Fruit fly (Drosophila melanogaster): ENCODE data around the gene CG7083.
A peak's percentile ranks its signal among the peaks of the same experiment; 100 is the strongest.

Gene CG7083

DNA sequence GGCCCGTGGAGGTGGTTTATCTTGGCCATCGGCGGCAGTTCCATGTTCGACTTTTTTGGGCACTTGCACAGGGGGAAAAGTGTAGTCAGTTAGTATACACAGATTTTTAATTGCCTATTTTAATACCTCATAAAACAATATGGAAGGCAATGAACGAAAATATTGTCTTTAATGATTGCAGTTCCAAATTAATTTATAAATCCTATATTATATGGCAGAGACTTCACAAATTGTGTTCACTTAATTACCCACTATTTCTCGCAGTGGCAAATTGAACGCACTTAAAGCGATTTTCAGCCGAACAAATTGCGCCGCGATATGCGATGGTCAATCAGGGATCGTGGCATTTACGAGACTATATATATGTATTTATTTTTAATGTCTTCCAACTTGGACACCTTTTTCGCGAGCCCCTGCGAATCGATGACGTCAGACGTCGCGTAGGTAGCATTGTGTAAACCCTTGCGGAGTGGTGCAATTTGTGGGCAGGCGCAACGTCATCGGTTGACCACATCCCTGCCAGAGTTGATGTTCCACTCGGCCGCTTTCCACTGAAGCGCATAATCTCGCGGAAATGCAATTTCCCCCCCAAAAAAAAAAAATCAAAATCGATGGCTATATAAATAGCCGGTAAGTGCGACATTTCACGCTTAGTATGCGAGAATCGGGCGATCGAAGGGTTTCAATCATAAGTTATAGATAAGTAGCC is 20.3 kb upstream of the CG7083 start, which contains the start of gene CG13670:
TSS of gene CG13670 (plus strand) at position 659 of the 709 bp plus-strand sequence.
- no peak for TF ChIP-seq Abd-B (GFP tag; optimal IDR thresholded peaks at IDR 0.05)
- TF ChIP-seq dmrt93B (GFP tag; optimal IDR thresholded peaks at IDR 0.05): peak; percentile 8
- TF ChIP-seq h (GFP tag; optimal IDR thresholded peaks at IDR 0.05): peak; percentile 37
- peak; percentile 28 for TF ChIP-seq HLH106 (tag; optimal IDR thresholded peaks at IDR 0.05)
- TF ChIP-seq pan (optimal IDR thresholded peaks at IDR 0.05): no peak

DNA sequence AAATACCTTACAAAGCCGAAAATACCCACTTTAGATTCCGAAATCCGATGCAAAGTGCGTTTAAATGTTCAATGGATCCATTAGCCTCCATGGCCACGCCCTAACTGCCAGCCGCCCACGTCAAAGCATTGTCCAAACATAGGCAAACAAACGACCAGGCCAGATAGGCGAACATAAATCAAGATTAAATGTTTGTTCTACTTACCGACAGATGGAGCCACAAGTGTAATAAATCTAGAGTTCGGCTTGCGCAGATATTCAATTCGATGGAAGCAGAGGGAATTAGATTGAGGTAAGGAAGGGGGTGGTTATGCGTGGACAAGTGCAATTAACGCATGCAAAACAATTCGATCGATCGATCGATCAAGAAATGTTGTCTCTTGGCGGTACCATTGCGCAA is 16.8 kb upstream of the CG7083 start:
- TF ChIP-seq dmrt93B (GFP tag; optimal IDR thresholded peaks at IDR 0.05) (no peak), Dif (GFP tag; optimal IDR thresholded peaks at IDR 0.05; ENCODE audit: partially characterized antibody) (no peak), Mio (GFP tag; optimal IDR thresholded peaks at IDR 0.05) (no peak), Abd-B (GFP tag; optimal IDR thresholded peaks at IDR 0.05) (no peak), HLH106 (tag; optimal IDR thresholded peaks at IDR 0.05) (no peak), Rel (GFP tag; optimal IDR thresholded peaks at IDR 0.05) (no peak), Rel (tag; optimal IDR thresholded peaks at IDR 0.05) (no peak), Vsx2 (GFP tag; optimal IDR thresholded peaks at IDR 0.05; ENCODE audit: partially characterized antibody) (no peak)

DNA sequence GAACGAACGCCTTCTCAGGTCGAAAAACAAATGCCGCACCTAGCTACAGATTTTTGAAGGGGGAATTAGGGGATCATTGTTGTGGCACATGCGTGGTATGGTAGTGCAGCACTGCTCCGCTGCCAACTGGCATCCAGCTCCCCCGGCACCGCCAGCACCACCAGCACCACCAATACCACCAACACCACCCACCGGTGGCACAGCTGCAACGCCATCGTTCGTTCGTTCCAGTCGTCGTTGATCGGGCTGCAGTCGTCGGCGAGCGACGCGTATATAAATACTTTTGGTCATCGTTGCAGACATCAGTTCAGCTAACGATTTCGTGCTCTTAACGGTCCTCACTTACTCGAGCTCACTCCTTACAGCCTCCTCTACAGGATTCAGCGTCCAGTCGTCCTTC is 15.0 kb upstream of the CG7083 start, which contains the start of gene CG34461:
TSS of gene CG34461 (plus strand) at position 301 of the 400 bp plus-strand sequence.
- TF ChIP-seq dsf (GFP tag; optimal IDR thresholded peaks at IDR 0.05; ENCODE audit: borderline replicate concordance) (no peak), psq (GFP tag; optimal IDR thresholded peaks at IDR 0.05) (no peak), Dfd (GFP tag; optimal IDR thresholded peaks at IDR 0.05) (no peak), sage (GFP tag; optimal IDR thresholded peaks at IDR 0.05) (no peak), brk (GFP tag; optimal IDR thresholded peaks at IDR 0.05) (no peak), dmrt93B (GFP tag; optimal IDR thresholded peaks at IDR 0.05) (no peak), dl (GFP tag; optimal IDR thresholded peaks at IDR 0.05; ENCODE audit: insufficient read depth in 1 of 2, partially characterized antibody in 2 of 2) (no peak), CG32264 (GFP tag; optimal IDR thresholded peaks at IDR 0.05) (no peak)

DNA sequence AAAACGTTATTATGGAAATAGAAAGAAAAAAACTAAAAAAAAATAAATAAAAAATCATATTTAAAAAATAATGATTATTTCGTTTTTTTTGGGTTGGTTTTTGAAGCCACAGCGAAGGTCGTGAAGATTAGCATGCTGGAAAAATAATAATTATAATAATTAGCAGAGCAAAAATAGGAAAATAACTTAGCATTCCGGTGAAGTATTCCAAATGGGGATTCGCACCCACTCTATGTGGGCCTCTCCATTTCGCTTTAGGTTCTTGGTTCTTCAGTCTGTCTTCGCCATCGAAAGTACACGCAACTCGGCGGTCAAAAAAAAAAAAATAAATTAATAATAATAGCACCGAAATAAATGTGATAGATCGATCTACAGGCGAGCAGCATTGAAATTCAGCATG is 12.3 kb upstream of the CG7083 start, which contains the start of gene CG34462:
TSS of gene CG34462 (plus strand) at position 301 of the 400 bp plus-strand sequence.
- no peak for TF ChIP-seq Dif (GFP tag; optimal IDR thresholded peaks at IDR 0.05; ENCODE audit: partially characterized antibody)
- TF ChIP-seq CG32264 (GFP tag; optimal IDR thresholded peaks at IDR 0.05): no peak
- TF ChIP-seq usp (GFP tag; optimal IDR thresholded peaks at IDR 0.05): no peak
- TF ChIP-seq woc (GFP tag; optimal IDR thresholded peaks at IDR 0.05): no peak
- TF ChIP-seq Myc (optimal IDR thresholded peaks at IDR 0.05): no peak
- TF ChIP-seq dmrt93B (GFP tag; optimal IDR thresholded peaks at IDR 0.05): no peak
- TF ChIP-seq jim (GFP tag; optimal IDR thresholded peaks at IDR 0.05): no peak
- TF ChIP-seq br (GFP tag; optimal IDR thresholded peaks at IDR 0.05): no peak

DNA sequence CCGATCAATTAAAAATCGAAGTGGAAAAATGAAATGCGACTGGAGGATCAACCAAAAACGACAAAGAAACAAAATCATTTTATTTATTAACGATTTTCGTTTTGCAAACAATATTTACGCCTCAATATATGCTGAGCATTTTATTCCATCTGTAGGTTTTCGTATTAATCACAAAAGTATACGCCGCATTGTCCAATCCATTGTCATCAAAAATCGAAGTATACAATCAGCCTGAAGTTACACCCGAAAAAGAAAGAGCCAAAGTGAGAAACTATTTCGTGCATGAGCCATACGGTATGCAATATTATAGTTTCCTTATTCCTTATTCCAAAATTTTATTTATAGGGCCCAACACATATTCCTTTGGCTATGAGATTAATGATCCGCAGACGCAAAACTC is 11.6 kb upstream of the CG7083 start:
- TF ChIP-seq Dif (GFP tag; optimal IDR thresholded peaks at IDR 0.05; ENCODE audit: partially characterized antibody) (peak; percentile 54), Vsx2 (GFP tag; optimal IDR thresholded peaks at IDR 0.05; ENCODE audit: partially characterized antibody) (peak; percentile 79), Myc (optimal IDR thresholded peaks at IDR 0.05) (peak; percentile 96), N (GFP tag; optimal IDR thresholded peaks at IDR 0.05) (peak; percentile 89), Jra (GFP tag; optimal IDR thresholded peaks at IDR 0.05) (no peak)

DNA sequence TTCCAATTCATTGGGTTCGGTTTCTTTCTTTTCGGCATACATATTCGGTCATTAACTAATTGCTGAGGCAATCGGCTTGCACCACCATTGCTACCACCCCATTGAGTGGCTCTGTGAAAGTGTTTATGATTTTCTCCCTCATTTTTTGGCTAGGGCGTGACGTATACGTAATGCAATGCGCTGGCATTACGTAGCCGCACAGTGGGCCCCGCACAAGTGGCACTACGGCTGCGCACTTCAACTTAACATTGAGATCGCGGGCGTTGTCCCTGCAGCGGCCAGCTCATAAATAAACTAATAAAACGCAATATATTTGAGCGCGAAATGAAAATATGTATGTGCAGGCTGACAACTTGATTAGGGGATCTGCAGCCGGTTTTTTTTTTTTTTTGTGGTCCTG is 9.2 kb upstream of the CG7083 start:
- TF ChIP-seq HLH106 (tag; optimal IDR thresholded peaks at IDR 0.05): no peak
- TF ChIP-seq pan (optimal IDR thresholded peaks at IDR 0.05): no peak
- TF ChIP-seq usp (GFP tag; optimal IDR thresholded peaks at IDR 0.05): no peak
- no peak for TF ChIP-seq Myc (optimal IDR thresholded peaks at IDR 0.05)
- TF ChIP-seq Hr78 (GFP tag; optimal IDR thresholded peaks at IDR 0.05): no peak
- TF ChIP-seq CG32264 (GFP tag; optimal IDR thresholded peaks at IDR 0.05): no peak
- no peak for TF ChIP-seq ey (GFP tag; optimal IDR thresholded peaks at IDR 0.05)
- no peak for TF ChIP-seq jim (GFP tag; optimal IDR thresholded peaks at IDR 0.05)
- TF ChIP-seq Mio (GFP tag; optimal IDR thresholded peaks at IDR 0.05): no peak
- TF ChIP-seq CG9705 (GFP tag; optimal IDR thresholded peaks at IDR 0.05): no peak
- TF ChIP-seq woc (GFP tag; optimal IDR thresholded peaks at IDR 0.05): no peak
- TF ChIP-seq sv (GFP tag; optimal IDR thresholded peaks at IDR 0.05): no peak
- no peak for TF ChIP-seq CrebA (GFP tag; optimal IDR thresholded peaks at IDR 0.05; ENCODE audit: borderline replicate concordance)
- no peak for TF ChIP-seq Hr83 (GFP tag; optimal IDR thresholded peaks at IDR 0.05; ENCODE audit: poor library complexity, severe bottlenecking)
- TF ChIP-seq Rel (GFP tag; optimal IDR thresholded peaks at IDR 0.05): no peak
- no peak for TF ChIP-seq Rel (tag; optimal IDR thresholded peaks at IDR 0.05)
